Worm (Caenorhabditis elegans) whole organism, late embryonic: ENCODE data around the gene rhy-1.

Source experiments
- fkh-10 ChIP-seq: fragments of 150-350 bp; optimal IDR thresholded peaks from 2 replicates; lab custom pipeline; 2014; ENCODE audit warnings: missing biosample characterization, missing genetic modification reagents, missing genetic modification characterization
- nhr-232 ChIP-seq: sonication (generic microtip); optimal IDR thresholded peaks from 2 replicates; lab custom pipeline; 2016; ENCODE audit warnings: missing genetic modification characterization, missing compliant biosample characterization
- pag-3 ChIP-seq: sonication (generic microtip); optimal IDR thresholded peaks from 2 replicates; lab custom pipeline; 2016; ENCODE audit warnings: missing compliant biosample characterization, missing genetic modification characterization, borderline replicate concordance
- unc-3 ChIP-seq, 2 experiments: fragments of 200-800 bp in 1 of 2; sonication (Bioruptor generic) in 1 of 2; sonication (generic microtip) in 1 of 2; conservative IDR thresholded peaks in 1 of 2; optimal IDR thresholded peaks in 1 of 2; 2 replicates each; pipeline versions ENCODE4 v1.3.6 to Lab custom; 2016 to 2022; ENCODE audit warnings: missing compliant biosample characterization in 2 of 2, missing genetic modification characterization in 2 of 2, missing genetic modification reagents in 1 of 2

DNA sequence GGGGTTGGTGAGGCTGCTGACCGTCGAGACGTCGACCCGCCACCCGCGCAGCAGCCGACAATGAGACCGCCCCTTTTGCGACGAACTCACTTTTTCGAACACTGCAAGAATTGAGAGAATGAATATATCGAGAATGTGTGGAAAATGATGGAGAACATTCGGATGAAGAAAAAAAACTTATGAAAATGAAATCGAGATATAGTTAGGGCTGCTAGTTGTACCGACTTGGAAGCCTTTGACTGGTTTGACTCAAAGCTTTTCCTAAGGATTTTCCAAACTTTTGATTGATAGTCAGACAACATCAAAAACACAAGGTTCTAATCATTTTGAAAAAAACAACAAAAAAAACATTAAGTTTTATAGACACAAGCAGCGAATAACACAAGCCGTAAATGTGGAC lies 27.2 kb downstream of the rhy-1 start, which contains the start of gene sym-2:
- TF ChIP-seq fkh-10 (GFP tag; lab: Kevin White, UChicago) (no peak), pag-3 (tag; lab: Kevin White, UChicago) (no peak), unc-3 (GFP tag; conservative IDR thresholded peaks at IDR 0.05; lab: Robert Waterston, UW) (no peak), unc-3 (tag; optimal IDR thresholded peaks at IDR 0.05; lab: Kevin White, UChicago) (no peak), nhr-232 (no peak)
